Fruit fly (Drosophila melanogaster) Kc167 (cell line): Measurements from ENCODE around the gene Toll-6.

Experiments used
- Myc ChIP-seq: fragments of >200 bp; optimal IDR thresholded peaks from 2 replicates; lab custom pipeline; 2017; ENCODE audit warnings: missing external identifiers
- Sin3A ChIP-seq: fragments of >200 bp; optimal IDR thresholded peaks from 2 replicates; lab custom pipeline; 2018; ENCODE audit warnings: missing external identifiers
- h ChIP-seq: fragments of >200 bp; optimal IDR thresholded peaks from 3 replicates; lab custom pipeline; 2018; ENCODE audit warnings: missing external identifiers
- insv ChIP-seq: fragments of >200 bp; optimal IDR thresholded peaks from 3 replicates; lab custom pipeline; 2018; ENCODE audit warnings: missing external identifiers
- psq ChIP-seq: fragments of >200 bp; optimal IDR thresholded peaks from 2 replicates; lab custom pipeline; 2017; ENCODE audit warnings: missing external identifiers
- ttk ChIP-seq: sonication (Bioruptor generic); optimal IDR thresholded peaks from 2 replicates; lab custom pipeline; 2017; ENCODE audit warnings: missing external identifiers

Toll-6 gene

dm6 chr3L:15336277-15336821, at the start of gene Toll-6:
Gene Toll-6, plus strand, starts transcription at chr3L:15336692.
- TF ChIP-seq h (no peak), psq (no peak), ttk (lab: Kevin White, UChicago) (no peak), Myc (no peak), Sin3A (lab: Kevin White, UChicago) (no peak), insv (lab: Kevin White, UChicago) (no peak)

dm6 chr3L:15286948-15287347, 49.5 kb upstream of the Toll-6 start:
- TF ChIP-seq ttk (lab: Kevin White, UChicago): no peak
- no peak for TF ChIP-seq insv (lab: Kevin White, UChicago)
- TF ChIP-seq psq: no peak
- TF ChIP-seq Myc: no peak
- no peak for TF ChIP-seq Sin3A (lab: Kevin White, UChicago)
- no peak for TF ChIP-seq h

DNA sequence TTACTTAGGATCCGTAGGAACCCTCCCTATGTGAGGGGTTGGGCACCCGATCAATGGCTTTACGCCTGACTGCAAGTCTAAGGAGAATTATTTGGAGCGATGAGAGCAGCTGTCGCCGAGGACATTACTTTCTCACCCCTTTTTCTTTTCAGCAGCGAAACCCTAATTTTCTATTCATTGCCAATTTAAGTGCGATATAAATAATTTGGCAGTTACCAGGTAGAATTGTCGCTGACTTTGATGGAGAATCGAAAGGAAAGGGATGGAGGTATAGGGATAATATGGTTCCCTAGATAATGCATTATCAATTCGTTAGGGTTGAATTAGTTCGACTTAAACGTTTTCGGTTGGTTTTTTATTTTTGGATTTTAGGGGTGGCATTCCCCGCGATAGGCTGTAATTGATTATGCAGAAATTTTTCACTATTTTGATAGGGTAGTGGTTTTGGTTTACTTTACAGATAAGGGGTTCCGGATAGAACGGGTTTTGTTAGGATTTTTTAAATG, 47.2 kb upstream of the Toll-6 start:
- no peak for TF ChIP-seq insv (lab: Kevin White, UChicago)
- no peak for TF ChIP-seq Myc
- no peak for TF ChIP-seq ttk (lab: Kevin White, UChicago)
- TF ChIP-seq Sin3A (lab: Kevin White, UChicago): no peak
- no peak for TF ChIP-seq h
- no peak for TF ChIP-seq psq

- TF ChIP-seq Sin3A (lab: Kevin White, UChicago) (no peak), psq (no peak), ttk (lab: Kevin White, UChicago) (no peak), h (no peak), Myc (no peak), insv (lab: Kevin White, UChicago) (no peak)
Observed at dm6 chr3L:15298658-15299057, 37.8 kb upstream of the Toll-6 start, which contains the start of gene Best4. Gene Best4, plus strand, starts transcription at chr3L:15298958.

- TF ChIP-seq insv (lab: Kevin White, UChicago) (no peak), h (no peak), ttk (lab: Kevin White, UChicago) (no peak), psq (no peak), Sin3A (lab: Kevin White, UChicago) (no peak), Myc (no peak)
Observed at dm6 chr3L:15302685-15303084, 33.8 kb upstream of the Toll-6 start, which contains the start of gene Best3. Gene Best3, minus strand, starts transcription at chr3L:15302785.

- TF ChIP-seq insv (lab: Kevin White, UChicago): no peak
- no peak for TF ChIP-seq Sin3A (lab: Kevin White, UChicago)
- no peak for TF ChIP-seq Myc
- no peak for TF ChIP-seq ttk (lab: Kevin White, UChicago)
- TF ChIP-seq psq: no peak
- TF ChIP-seq h: no peak
Observed at dm6 chr3L:15303630-15304029, 32.9 kb upstream of the Toll-6 start.

DNA sequence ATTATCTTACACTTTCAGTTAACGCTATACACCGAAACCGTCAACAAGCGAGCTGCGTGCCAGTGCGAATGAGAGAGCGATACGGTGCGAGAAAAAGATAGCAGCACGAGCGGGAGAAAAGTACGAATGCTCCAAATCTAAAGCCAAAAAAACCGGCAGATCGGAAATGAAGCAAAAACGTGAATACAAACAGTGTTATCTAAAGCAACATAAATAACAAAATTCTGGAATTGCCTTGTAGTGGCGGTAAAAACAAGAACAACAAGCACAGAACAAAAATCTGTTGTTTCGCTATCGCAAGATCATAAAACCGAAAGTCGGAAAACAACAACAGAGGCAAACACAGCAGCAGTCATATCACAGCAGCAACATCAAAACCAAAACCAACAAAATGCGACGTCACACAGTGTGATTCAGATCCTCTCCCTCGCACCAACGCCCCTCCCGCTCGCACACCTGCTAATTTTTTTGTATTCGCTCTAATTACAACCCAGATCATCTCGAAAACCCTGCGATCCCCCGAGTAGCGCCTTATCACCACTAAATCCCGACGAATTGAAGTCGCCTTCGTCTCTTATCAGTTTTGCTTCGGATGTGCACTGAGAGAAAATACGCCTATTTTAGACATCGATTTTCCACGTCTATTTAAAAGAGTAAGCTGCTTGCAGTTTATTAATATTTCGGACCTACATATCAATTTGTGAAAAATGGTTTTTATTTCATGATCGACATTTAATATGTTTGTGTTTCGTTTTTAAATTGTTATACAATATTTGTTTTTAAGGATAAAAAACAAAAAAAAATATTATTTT, 32.1 kb upstream of the Toll-6 start, which contains the start of gene CG7255:
Gene CG7255 (plus strand): TSS at position 32 of the 812 bp plus-strand sequence.
- no peak for TF ChIP-seq h
- TF ChIP-seq Sin3A (lab: Kevin White, UChicago): no peak
- TF ChIP-seq insv (lab: Kevin White, UChicago): no peak
- no peak for TF ChIP-seq psq
- no peak for TF ChIP-seq ttk (lab: Kevin White, UChicago)
- TF ChIP-seq Myc: no peak

DNA sequence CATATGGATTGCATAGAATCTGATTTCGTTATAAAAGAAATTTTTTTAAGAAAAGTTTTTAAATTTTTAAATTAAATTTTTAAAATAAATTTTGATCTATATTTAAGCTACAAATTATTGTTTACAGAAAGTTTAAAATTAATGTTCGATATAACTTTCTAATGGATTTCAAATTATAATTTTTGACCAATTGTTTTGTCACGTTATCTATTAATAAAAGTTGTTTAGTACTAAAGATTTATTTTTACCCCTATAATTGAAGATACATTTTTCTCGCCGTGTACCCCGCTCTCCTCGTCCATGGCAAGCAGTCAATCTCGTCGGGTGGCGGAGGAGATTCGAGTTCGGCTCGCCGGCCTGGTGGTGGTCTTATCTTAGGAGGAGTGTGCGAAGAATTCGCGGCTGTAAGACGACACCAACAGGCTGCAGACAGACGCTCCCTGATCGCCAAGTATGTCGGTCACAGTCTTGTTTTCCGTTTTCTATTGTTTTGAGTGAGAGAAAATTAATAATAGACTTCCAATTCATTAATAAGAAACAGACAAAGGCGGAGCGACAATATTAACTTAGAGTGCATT, 31.4 kb upstream of the Toll-6 start:
- TF ChIP-seq ttk (lab: Kevin White, UChicago): no peak
- TF ChIP-seq Sin3A (lab: Kevin White, UChicago): no peak
- TF ChIP-seq insv (lab: Kevin White, UChicago): no peak
- no peak for TF ChIP-seq psq
- TF ChIP-seq h: no peak
- TF ChIP-seq Myc: no peak

DNA sequence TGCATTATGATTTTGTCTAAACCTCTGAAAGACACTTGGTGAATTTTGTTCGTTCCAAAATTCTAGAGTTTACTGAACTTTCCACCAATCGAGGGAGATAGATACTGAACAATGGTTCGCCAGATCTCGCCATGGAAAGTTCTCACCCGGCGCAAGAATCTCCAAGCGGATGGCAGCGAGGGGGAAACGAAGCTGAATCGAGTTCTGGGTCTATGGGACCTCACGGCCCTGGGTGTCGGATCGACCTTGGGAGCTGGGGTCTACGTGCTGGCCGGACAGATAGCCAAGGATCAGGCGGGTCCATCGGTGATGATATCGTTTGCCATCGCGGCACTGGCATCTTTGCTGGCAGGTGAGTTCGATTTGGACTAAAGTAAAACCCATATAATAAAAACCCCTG, 30.0 kb upstream of the Toll-6 start:
- TF ChIP-seq psq (no peak), Sin3A (lab: Kevin White, UChicago) (no peak), Myc (no peak), insv (lab: Kevin White, UChicago) (no peak), h (no peak), ttk (lab: Kevin White, UChicago) (no peak)

- no peak for TF ChIP-seq insv (lab: Kevin White, UChicago)
- TF ChIP-seq Myc: no peak
- no peak for TF ChIP-seq psq
- TF ChIP-seq ttk (lab: Kevin White, UChicago): no peak
- TF ChIP-seq h: no peak
- TF ChIP-seq Sin3A (lab: Kevin White, UChicago): no peak
Observed at dm6 chr3L:15311457-15312368, 24.8 kb upstream of the Toll-6 start.

DNA sequence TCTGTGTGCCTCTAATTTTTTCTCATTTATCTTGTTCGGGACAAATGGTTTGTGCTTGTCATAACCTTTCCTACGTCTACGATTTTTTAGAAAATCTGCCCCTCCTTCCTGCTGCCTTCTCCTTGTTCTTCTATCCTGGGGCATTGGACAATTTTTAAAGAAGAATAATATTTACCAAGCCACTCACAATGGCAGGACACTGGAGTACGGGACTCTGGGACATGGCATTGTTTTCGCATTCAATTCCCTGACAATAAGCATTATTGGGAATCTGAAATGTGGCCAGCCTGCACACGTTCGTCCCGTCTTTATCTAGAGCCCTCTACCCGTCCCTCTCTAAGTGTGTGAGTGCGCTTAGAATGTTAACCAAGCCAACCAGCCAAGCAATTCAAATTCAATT, 22.0 kb upstream of the Toll-6 start:
- TF ChIP-seq Sin3A (lab: Kevin White, UChicago) (no peak), insv (lab: Kevin White, UChicago) (no peak), h (no peak), Myc (no peak), psq (no peak), ttk (lab: Kevin White, UChicago) (no peak)
